Worm (Caenorhabditis elegans) whole organism, mixed stage, embryonic: ENCODE data around the gene F31B12.4.

Source experiments
- M03D4.4 ChIP-seq: sonication (generic microtip); optimal IDR thresholded peaks from 2 replicates; lab custom pipeline; 2017; ENCODE audit warnings: mild to moderate bottlenecking, missing genetic modification characterization, missing compliant biosample characterization
- bed-3 ChIP-seq: fragments of 200-800 bp; sonication (Bioruptor generic); optimal IDR thresholded peaks from 3 replicates; lab custom pipeline; 2018; ENCODE audit warnings: mild to moderate bottlenecking, missing genetic modification characterization, moderate library complexity, missing compliant biosample characterization
- blmp-1 ChIP-seq: fragments of 150-350 bp; optimal IDR thresholded peaks from 2 replicates; lab custom pipeline; 2014; ENCODE audit warnings: missing biosample characterization, missing genetic modification characterization
- ceh-39 ChIP-seq: fragments of 150-350 bp; optimal IDR thresholded peaks from 2 replicates; lab custom pipeline; 2014; ENCODE audit warnings: missing biosample characterization, missing genetic modification characterization
- ceh-43 ChIP-seq: fragments of 200-800 bp; sonication (Bioruptor generic); optimal IDR thresholded peaks from 2 replicates; lab custom pipeline; 2018; ENCODE audit warnings: mild to moderate bottlenecking, missing genetic modification characterization, moderate library complexity, missing compliant biosample characterization
- ceh-83 ChIP-seq: fragments of 200-800 bp; sonication (Bioruptor generic); optimal IDR thresholded peaks from 2 replicates; lab custom pipeline; 2018; ENCODE audit warnings: mild to moderate bottlenecking, missing genetic modification characterization, missing compliant biosample characterization
- ces-1 ChIP-seq: fragments of 150-350 bp; optimal IDR thresholded peaks from 2 replicates; lab custom pipeline; 2014; ENCODE audit warnings: missing biosample characterization, missing genetic modification reagents, missing genetic modification characterization
- cnd-1 ChIP-seq: fragments of 200-800 bp; sonication (Bioruptor generic); optimal IDR thresholded peaks from 2 replicates; lab custom pipeline; 2018; ENCODE audit warnings: mild to moderate bottlenecking, missing genetic modification characterization, missing compliant biosample characterization
- drap-1 ChIP-seq: fragments of 200-800 bp; sonication (Bioruptor generic); optimal IDR thresholded peaks from 3 replicates; lab custom pipeline; 2018; ENCODE audit warnings: mild to moderate bottlenecking, missing genetic modification characterization, missing compliant biosample characterization
- elt-1 ChIP-seq: sonication (generic microtip); optimal IDR thresholded peaks from 2 replicates; lab custom pipeline; 2017; ENCODE audit warnings: missing genetic modification characterization, mild to moderate bottlenecking, missing compliant biosample characterization, antibody characterized with exemption, moderate library complexity, borderline replicate concordance; ENCODE audit not compliant: insufficient read depth
- elt-3 ChIP-seq: fragments of 150-350 bp; optimal IDR thresholded peaks from 2 replicates; lab custom pipeline; 2014; ENCODE audit warnings: missing biosample characterization, missing genetic modification characterization
- flh-1 ChIP-seq: fragments of 200-800 bp; sonication (Bioruptor generic); optimal IDR thresholded peaks from 2 replicates; lab custom pipeline; 2018; ENCODE audit warnings: mild to moderate bottlenecking, missing genetic modification characterization, moderate library complexity, missing compliant biosample characterization
- ham-2 ChIP-seq: fragments of 200-800 bp; sonication (Bioruptor generic); optimal IDR thresholded peaks from 2 replicates; lab custom pipeline; 2018; ENCODE audit warnings: mild to moderate bottlenecking, missing genetic modification characterization, missing compliant biosample characterization
- hlh-1 ChIP-seq: fragments of 150-350 bp; optimal IDR thresholded peaks from 2 replicates; lab custom pipeline; 2014; ENCODE audit warnings: missing biosample characterization, missing genetic modification reagents, missing genetic modification characterization
- lin-13 ChIP-seq: fragments of 150-350 bp; optimal IDR thresholded peaks from 2 replicates; lab custom pipeline; 2014; ENCODE audit warnings: missing biosample characterization, missing genetic modification characterization
- lin-32 ChIP-seq: fragments of 200-800 bp; sonication (Bioruptor generic); optimal IDR thresholded peaks from 2 replicates; lab custom pipeline; 2018; ENCODE audit warnings: mild to moderate bottlenecking, missing genetic modification characterization, missing compliant biosample characterization
- lsy-2 ChIP-seq: fragments of 150-350 bp; optimal IDR thresholded peaks from 2 replicates; lab custom pipeline; 2014; ENCODE audit warnings: missing biosample characterization, missing genetic modification characterization
- mab-5 ChIP-seq: fragments of 150-350 bp; optimal IDR thresholded peaks from 2 replicates; lab custom pipeline; 2014; ENCODE audit warnings: missing biosample characterization, missing genetic modification characterization
- mep-1 ChIP-seq: fragments of 150-350 bp; optimal IDR thresholded peaks from 2 replicates; lab custom pipeline; 2017; ENCODE audit warnings: missing biosample characterization, missing genetic modification reagents, missing genetic modification characterization, inconsistent platforms
- mls-2 ChIP-seq: sonication (generic microtip); optimal IDR thresholded peaks from 2 replicates; lab custom pipeline; 2016; ENCODE audit warnings: mild to moderate bottlenecking, missing genetic modification characterization, moderate library complexity, missing compliant biosample characterization
- nhr-12 ChIP-seq: fragments of 150-350 bp; optimal IDR thresholded peaks from 2 replicates; lab custom pipeline; 2014; ENCODE audit warnings: missing biosample characterization, missing genetic modification characterization
- nhr-2 ChIP-seq: fragments of 150-350 bp; optimal IDR thresholded peaks from 2 replicates; lab custom pipeline; 2014; ENCODE audit warnings: missing biosample characterization, missing genetic modification characterization
- nhr-237 ChIP-seq: fragments of 150-350 bp; optimal IDR thresholded peaks from 2 replicates; lab custom pipeline; 2014; ENCODE audit warnings: missing biosample characterization, missing genetic modification characterization
- nhr-28 ChIP-seq: fragments of 150-350 bp; optimal IDR thresholded peaks from 2 replicates; lab custom pipeline; 2014; ENCODE audit warnings: missing biosample characterization, missing genetic modification characterization
- nhr-76 ChIP-seq: sonication (generic microtip); optimal IDR thresholded peaks from 2 replicates; lab custom pipeline; 2017; ENCODE audit warnings: missing biosample characterization, missing genetic modification characterization
- pha-4 ChIP-seq: fragments of 150-350 bp; optimal IDR thresholded peaks from 2 replicates; lab custom pipeline; 2018; ENCODE audit warnings: missing biosample characterization, missing genetic modification reagents, missing genetic modification characterization
- sem-2 ChIP-seq: fragments of 200-800 bp; sonication (Bioruptor generic); optimal IDR thresholded peaks from 2 replicates; lab custom pipeline; 2018; ENCODE audit warnings: mild to moderate bottlenecking, missing genetic modification characterization, missing compliant biosample characterization
- snpc-4 ChIP-seq: fragments of 150-350 bp; optimal IDR thresholded peaks from 2 replicates; lab custom pipeline; 2014; ENCODE audit warnings: missing biosample characterization, missing genetic modification characterization
- sptf-1 ChIP-seq: sonication (generic microtip); optimal IDR thresholded peaks from 2 replicates; lab custom pipeline; 2017; ENCODE audit warnings: mild to moderate bottlenecking, missing genetic modification characterization, moderate library complexity, missing compliant biosample characterization
- tbx-8 ChIP-seq: fragments of 200-800 bp; sonication (Bioruptor generic); optimal IDR thresholded peaks from 2 replicates; lab custom pipeline; 2018; ENCODE audit warnings: mild to moderate bottlenecking, missing genetic modification characterization, moderate library complexity, missing compliant biosample characterization
- unc-120 ChIP-seq: sonication (generic microtip); optimal IDR thresholded peaks from 2 replicates; lab custom pipeline; 2017; ENCODE audit warnings: missing genetic modification characterization, missing compliant biosample characterization; ENCODE audit not compliant: poor library complexity, severe bottlenecking
- unc-39 ChIP-seq: fragments of 150-350 bp; optimal IDR thresholded peaks from 2 replicates; lab custom pipeline; 2014; ENCODE audit warnings: missing biosample characterization, missing genetic modification characterization
- unc-62 ChIP-seq: fragments of 150-350 bp; optimal IDR thresholded peaks from 2 replicates; lab custom pipeline; 2014; ENCODE audit warnings: missing biosample characterization, missing genetic modification reagents, missing genetic modification characterization
- zip-8 ChIP-seq: fragments of 150-350 bp; optimal IDR thresholded peaks from 2 replicates; lab custom pipeline; 2014; ENCODE audit warnings: missing biosample characterization, missing genetic modification characterization
- ztf-11 ChIP-seq: fragments of 150-350 bp; optimal IDR thresholded peaks from 2 replicates; lab custom pipeline; 2014; ENCODE audit warnings: missing biosample characterization, missing genetic modification characterization

The F31B12.4 gene

ce11 chrX:10766123-10766622, 38.4 kb upstream of the F31B12.4 start:
- TF ChIP-seq pha-4 (tag; lab: Kevin White, UChicago): peak; percentile 70
- TF ChIP-seq nhr-28 (tag; lab: Kevin White, UChicago): peak; percentile 39
- peak; percentile 17 for TF ChIP-seq cnd-1 (tag; lab: Kevin White, UChicago)
- TF ChIP-seq ham-2 (GFP tag; lab: Kevin White, UChicago): peak; percentile 77
- peak; percentile 98 for TF ChIP-seq unc-120 (tag; lab: Kevin White, UChicago)
- TF ChIP-seq nhr-237 (tag; lab: Kevin White, UChicago): peak; percentile 87
- TF ChIP-seq lin-13: no peak
- peak; percentile 99 for TF ChIP-seq unc-62 (GFP tag; lab: Kevin White, UChicago)
- no peak for TF ChIP-seq nhr-12
- TF ChIP-seq elt-3 (tag; lab: Kevin White, UChicago): peak; percentile 66
- no peak for TF ChIP-seq ceh-83 (GFP tag; lab: Kevin White, UChicago)
- peak; percentile 76 for TF ChIP-seq elt-1
- no peak for TF ChIP-seq snpc-4 (tag; lab: Kevin White, UChicago)
- TF ChIP-seq tbx-8: no peak
- TF ChIP-seq bed-3 (GFP tag; lab: Kevin White, UChicago): no peak
- peak; percentile 20 for TF ChIP-seq ceh-43 (GFP tag; lab: Kevin White, UChicago)
- TF ChIP-seq blmp-1: peak; percentile 68
- TF ChIP-seq hlh-1 (tag; lab: Kevin White, UChicago): peak; percentile 73
- TF ChIP-seq drap-1 (GFP tag; lab: Kevin White, UChicago): peak; percentile 47
- TF ChIP-seq nhr-76 (tag; lab: Kevin White, UChicago): no peak
- TF ChIP-seq ztf-11 (tag; lab: Kevin White, UChicago): peak; percentile 76
- TF ChIP-seq ceh-39 (tag; lab: Kevin White, UChicago): peak; percentile 81
- peak; percentile 100 for TF ChIP-seq ces-1 (GFP tag; lab: Kevin White, UChicago)
- no peak for TF ChIP-seq sem-2 (GFP tag; lab: Kevin White, UChicago)
- peak; percentile 68 for TF ChIP-seq mab-5
- no peak for TF ChIP-seq zip-8 (tag; lab: Kevin White, UChicago)
- TF ChIP-seq lsy-2: peak; percentile 58
- peak; percentile 84 for TF ChIP-seq mep-1
- no peak for TF ChIP-seq flh-1 (GFP tag; lab: Kevin White, UChicago)
- peak; percentile 97 for TF ChIP-seq nhr-2 (tag; lab: Kevin White, UChicago)
- TF ChIP-seq mls-2 (tag; lab: Kevin White, UChicago): peak; percentile 78
- TF ChIP-seq lin-32: no peak
- peak; percentile 62 for TF ChIP-seq M03D4.4 (tag; lab: Kevin White, UChicago)
- TF ChIP-seq sptf-1 (tag; lab: Kevin White, UChicago): peak; percentile 4
- no peak for TF ChIP-seq unc-39

- TF ChIP-seq elt-1 (peak; percentile 39), mab-5 (no peak), ces-1 (GFP tag; lab: Kevin White, UChicago) (peak; percentile 18)
Observed at ce11 chrX:10766966-10767644, 37.4 kb upstream of the F31B12.4 start.

DNA sequence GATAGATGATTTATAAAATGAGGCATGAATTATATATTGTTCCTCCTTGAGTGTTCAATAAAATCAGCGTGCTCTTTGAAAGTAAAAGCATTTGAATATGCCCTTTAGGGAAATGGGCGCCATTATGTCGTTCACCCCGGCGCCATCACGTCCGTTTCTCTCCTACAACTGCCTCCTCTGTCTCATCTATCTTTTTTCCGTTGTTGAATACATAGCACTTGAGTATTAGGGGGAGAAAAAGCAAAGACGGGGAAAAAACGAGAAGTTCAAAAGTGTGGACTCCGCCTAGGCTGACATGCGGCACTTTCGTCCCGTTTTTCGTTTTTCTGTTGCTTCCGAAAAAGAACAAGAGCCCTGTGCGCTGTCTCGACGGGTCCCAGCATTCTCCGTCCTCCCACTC, 36.9 kb upstream of the F31B12.4 start:
- TF ChIP-seq mab-5 (no peak), ceh-83 (GFP tag; lab: Kevin White, UChicago) (no peak), ztf-11 (tag; lab: Kevin White, UChicago) (no peak), cnd-1 (tag; lab: Kevin White, UChicago) (no peak), nhr-237 (tag; lab: Kevin White, UChicago) (no peak), M03D4.4 (tag; lab: Kevin White, UChicago) (no peak), elt-3 (tag; lab: Kevin White, UChicago) (no peak)
